Worm (Caenorhabditis elegans): Measurements from ENCODE around the gene rars-2.

ce11 chrII:6103986-6104385 is 21.4 kb upstream of the rars-2 start:
- TF ChIP-seq nhr-237 (tag; optimal IDR thresholded peaks at IDR 0.05) = no peak
- TF ChIP-seq daf-8 (GFP tag; IDR thresholded peaks at IDR 0.05) = no peak
- TF ChIP-seq madf-9 (GFP tag; conservative IDR thresholded peaks at IDR 0.05) = no peak
- no peak for TF ChIP-seq snpc-4 (tag; optimal IDR thresholded peaks at IDR 0.05)
- no peak for TF ChIP-seq hlh-30 (tag; optimal IDR thresholded peaks at IDR 0.05; ENCODE audit: insufficient read depth)
- TF ChIP-seq php-3 (GFP tag; IDR thresholded peaks at IDR 0.05) = no peak
- no peak for TF ChIP-seq dmd-8 (GFP tag; IDR thresholded peaks at IDR 0.05)
- TF ChIP-seq zag-1 (tag; optimal IDR thresholded peaks at IDR 0.05) = no peak
- TF ChIP-seq vab-7 (GFP tag; IDR thresholded peaks at IDR 0.05) = no peak
- no peak for TF ChIP-seq aha-1 (tag)
- no peak for TF ChIP-seq nhr-42 (GFP tag; IDR thresholded peaks at IDR 0.05)
- no peak for TF ChIP-seq spr-1 (tag; optimal IDR thresholded peaks at IDR 0.05)
- peak in 1 of 2 experiments; percentile 94 for TF ChIP-seq unc-62 (GFP tag; optimal IDR thresholded peaks at IDR 0.05 in 1 of 2)
- TF ChIP-seq unc-62 (tag; optimal IDR thresholded peaks at IDR 0.05) = no peak
- TF ChIP-seq ces-1 (GFP tag; optimal IDR thresholded peaks at IDR 0.05) = no peak
